Fruit fly (Drosophila melanogaster) whole organism, embryonic: ENCODE results near the gene cue.
A peak's percentile ranks its signal among the peaks of the same experiment; 100 is the strongest.

Experiments
- Aef1 ChIP-seq: fragments of 200-800 bp; sonication (Bioruptor generic); IDR thresholded peaks from 3 replicates; pipeline ENCODE4 v1.3.6; 2022; ENCODE audit warnings: missing biosample characterization, missing genetic modification characterization
- CG1024 ChIP-seq: fragments of 200-800 bp; sonication (Bioruptor generic); IDR thresholded peaks from 2 replicates; pipeline ENCODE4 v1.3.6; 2022; ENCODE audit warnings: missing biosample characterization, missing genetic modification characterization
- CG11247 ChIP-seq: fragments of 200-800 bp; sonication (Bioruptor generic); IDR thresholded peaks from 2 replicates; pipeline ENCODE4 v1.3.6; 2022; ENCODE audit warnings: missing biosample characterization, missing genetic modification characterization
- CG12299 ChIP-seq: fragments of 200-800 bp; sonication (Bioruptor generic); optimal IDR thresholded peaks from 2 replicates; lab custom pipeline; 2018; ENCODE audit warnings: missing biosample characterization, mild to moderate bottlenecking, missing genetic modification characterization
- CG12391 ChIP-seq: fragments of 200-800 bp; sonication (Bioruptor generic); optimal IDR thresholded peaks from 3 replicates; lab custom pipeline; 2018; ENCODE audit warnings: missing biosample characterization, mild to moderate bottlenecking, missing genetic modification characterization, moderate library complexity
- CG13287 ChIP-seq: fragments of 200-800 bp; sonication (Bioruptor generic); IDR thresholded peaks from 2 replicates; pipeline ENCODE4 v1.3.6; 2022; ENCODE audit warnings: missing biosample characterization, missing genetic modification characterization; ENCODE audit not compliant: partially characterized antibody
- CG13775 ChIP-seq: fragments of 200-800 bp; sonication (Bioruptor generic); optimal IDR thresholded peaks from 3 replicates; lab custom pipeline; 2017; ENCODE audit warnings: missing biosample characterization, mild to moderate bottlenecking, missing genetic modification characterization
- CG14050 ChIP-seq: fragments of 200-800 bp; sonication (Bioruptor generic); IDR thresholded peaks from 3 replicates; pipeline ENCODE4 v1.3.6; 2022; ENCODE audit warnings: missing biosample characterization, missing genetic modification characterization
- CG15514 ChIP-seq: fragments of 200-800 bp; sonication (Bioruptor generic); optimal IDR thresholded peaks from 3 replicates; lab custom pipeline; 2017; ENCODE audit warnings: missing biosample characterization, missing genetic modification characterization, mild to moderate bottlenecking, moderate library complexity, missing genetic modification reagents
- CG17186 ChIP-seq: fragments of 200-800 bp; sonication (Bioruptor generic); optimal IDR thresholded peaks from 3 replicates; lab custom pipeline; 2017; ENCODE audit warnings: missing biosample characterization, missing genetic modification reagents, missing genetic modification characterization
- CG17361 ChIP-seq: fragments of 200-800 bp; sonication (Bioruptor generic); IDR thresholded peaks from 3 replicates; pipeline ENCODE4 v1.3.6; 2022; ENCODE audit warnings: missing biosample characterization, missing genetic modification characterization
- CG17612 ChIP-seq: fragments of 200-800 bp; sonication (Bioruptor generic); IDR thresholded peaks from 2 replicates; pipeline ENCODE4 v1.3.6; 2022; ENCODE audit warnings: missing biosample characterization, missing genetic modification characterization
- CG32532 ChIP-seq: fragments of 200-800 bp; sonication (Bioruptor generic); IDR thresholded peaks from 2 replicates; pipeline ENCODE4 v1.3.6; 2022; ENCODE audit warnings: missing biosample characterization, missing genetic modification characterization
- CG32772 ChIP-seq: fragments of 200-800 bp; sonication (Bioruptor generic); IDR thresholded peaks from 2 replicates; pipeline ENCODE4 v1.3.6; 2022; ENCODE audit warnings: missing biosample characterization, missing genetic modification characterization
- CG3838 ChIP-seq: fragments of 200-800 bp; sonication (Bioruptor generic); optimal IDR thresholded peaks from 3 replicates; lab custom pipeline; 2016; ENCODE audit warnings: missing biosample characterization, missing genetic modification characterization
- CG3995 ChIP-seq: fragments of 200-800 bp; sonication (Bioruptor generic); optimal IDR thresholded peaks from 3 replicates; lab custom pipeline; 2016; ENCODE audit warnings: missing biosample characterization, missing genetic modification characterization
- CG7372 ChIP-seq: fragments of 200-800 bp; sonication (Bioruptor generic); IDR thresholded peaks from 2 replicates; pipeline ENCODE4 v1.3.6; 2022; ENCODE audit warnings: missing biosample characterization, missing genetic modification characterization
- CG8388 ChIP-seq: fragments of 200-800 bp; sonication (Bioruptor generic); optimal IDR thresholded peaks from 2 replicates; lab custom pipeline; 2019; ENCODE audit warnings: missing biosample characterization, mild to moderate bottlenecking, missing genetic modification characterization, moderate library complexity
- CG9727 ChIP-seq: fragments of 200-800 bp; sonication (Bioruptor generic); optimal IDR thresholded peaks from 3 replicates; lab custom pipeline; 2017; ENCODE audit warnings: missing biosample characterization, mild to moderate bottlenecking, missing genetic modification characterization
- Chrac-16 ChIP-seq: fragments of 200-800 bp; sonication (Bioruptor generic); optimal IDR thresholded peaks from 3 replicates; lab custom pipeline; 2016; ENCODE audit warnings: missing biosample characterization, missing genetic modification characterization
- CrebB ChIP-seq: fragments of 200-800 bp; sonication (Bioruptor generic); optimal IDR thresholded peaks from 3 replicates; lab custom pipeline; 2018; ENCODE audit warnings: missing biosample characterization, mild to moderate bottlenecking, missing genetic modification characterization
- Dbx ChIP-seq: fragments of 200-800 bp; sonication (Bioruptor generic); IDR thresholded peaks from 3 replicates; pipeline ENCODE4 v1.3.6; 2022; ENCODE audit warnings: missing biosample characterization, missing genetic modification characterization
- Dip3 ChIP-seq: fragments of 200-800 bp; sonication (Bioruptor generic); optimal IDR thresholded peaks from 3 replicates; lab custom pipeline; 2016; ENCODE audit warnings: missing biosample characterization, missing genetic modification characterization
- Ets65A ChIP-seq: fragments of 200-800 bp; sonication (Bioruptor generic); peaks from one replicate; lab custom pipeline; 2016; ENCODE audit warnings: missing biosample characterization, missing genetic modification characterization
- Hr78 ChIP-seq, 2 experiments: fragments of 200-800 bp in 1 of 2; fragments of >200 bp in 1 of 2; sonication (Bioruptor generic) in 1 of 2; optimal IDR thresholded peaks; 2 replicates each; lab custom pipeline; 2017 to 2019; ENCODE audit warnings: missing biosample characterization in 2 of 2, missing genetic modification characterization in 2 of 2, mild to moderate bottlenecking in 1 of 2, moderate library complexity in 1 of 2
- Med ChIP-seq: fragments of 200-800 bp; sonication (Bioruptor generic); peaks from one replicate; lab custom pipeline; 2016; ENCODE audit warnings: missing biosample characterization, missing genetic modification characterization, mild to moderate bottlenecking, inconsistent platforms, moderate library complexity
- Meics ChIP-seq: fragments of 200-800 bp; sonication (Bioruptor generic); optimal IDR thresholded peaks from 2 replicates; lab custom pipeline; 2017; ENCODE audit warnings: missing biosample characterization, mild to moderate bottlenecking, missing genetic modification characterization
- Ptx1 ChIP-seq: fragments of 200-800 bp; sonication (Bioruptor generic); IDR thresholded peaks from 2 replicates; pipeline ENCODE4 v1.3.6; 2022; ENCODE audit warnings: missing biosample characterization, missing genetic modification characterization
- Six4 ChIP-seq: fragments of 200-800 bp; sonication (Bioruptor generic); optimal IDR thresholded peaks from 2 replicates; lab custom pipeline; 2016; ENCODE audit warnings: missing biosample characterization, missing genetic modification characterization
- Xbp1 ChIP-seq: fragments of 200-800 bp; sonication (Bioruptor generic); optimal IDR thresholded peaks from 3 replicates; lab custom pipeline; 2016; ENCODE audit warnings: missing biosample characterization, mild to moderate bottlenecking, missing genetic modification characterization
- YL-1 ChIP-seq: fragments of 200-800 bp; sonication (Bioruptor generic); optimal IDR thresholded peaks from 3 replicates; lab custom pipeline; 2017; ENCODE audit warnings: missing biosample characterization, mild to moderate bottlenecking, missing genetic modification characterization
- al ChIP-seq: fragments of 200-800 bp; sonication (Bioruptor generic); IDR thresholded peaks from 2 replicates; pipeline ENCODE4 v1.3.6; 2022; ENCODE audit warnings: missing biosample characterization, missing genetic modification characterization
- aop ChIP-seq: fragments of 200-800 bp; sonication (Bioruptor generic); IDR thresholded peaks from 2 replicates; pipeline ENCODE4 v1.3.6; 2022; ENCODE audit warnings: missing biosample characterization, missing genetic modification characterization
- caup ChIP-seq: fragments of 200-800 bp; sonication (Bioruptor generic); optimal IDR thresholded peaks from 3 replicates; lab custom pipeline; 2017; ENCODE audit warnings: missing biosample characterization, mild to moderate bottlenecking, missing genetic modification characterization, moderate library complexity; ENCODE audit not compliant: severe bottlenecking
- exex ChIP-seq: fragments of 200-800 bp; sonication (Bioruptor generic); optimal IDR thresholded peaks from 4 replicates; lab custom pipeline; 2018; ENCODE audit warnings: missing biosample characterization, mild to moderate bottlenecking, missing genetic modification characterization, moderate library complexity
- hb ChIP-seq: fragments of 200-800 bp; sonication (Bioruptor generic); IDR thresholded peaks from 3 replicates; pipeline ENCODE4 v1.3.6; 2022; ENCODE audit warnings: missing biosample characterization, missing genetic modification characterization; ENCODE audit not compliant: partially characterized antibody
- jigr1 ChIP-seq: fragments of 200-800 bp; sonication (Bioruptor generic); IDR thresholded peaks from 3 replicates; pipeline ENCODE4 v1.3.6; 2022; ENCODE audit warnings: missing biosample characterization, missing genetic modification characterization
- kay ChIP-seq: fragments of 200-800 bp; sonication (Bioruptor generic); optimal IDR thresholded peaks from 2 replicates; lab custom pipeline; 2016; ENCODE audit warnings: missing biosample characterization, missing genetic modification characterization
- lola ChIP-seq, 3 experiments: fragments of >200 bp in 2 of 3; fragments of 200-800 bp in 1 of 3; sonication (Bioruptor generic) in 1 of 3; optimal IDR thresholded peaks; 2 replicates each; lab custom pipeline; 2017 to 2019; ENCODE audit warnings: missing biosample characterization in 3 of 3, missing genetic modification characterization in 3 of 3, mild to moderate bottlenecking in 1 of 3, moderate library complexity in 1 of 3
- nerfin-1 ChIP-seq: fragments of 200-800 bp; sonication (Bioruptor generic); optimal IDR thresholded peaks from 3 replicates; lab custom pipeline; 2019; ENCODE audit warnings: missing biosample characterization, mild to moderate bottlenecking, missing genetic modification characterization, moderate library complexity
- pan ChIP-seq, 4 experiments: fragments of >200 bp in 3 of 4; fragments of 200-800 bp in 1 of 4; sonication (Bioruptor generic) in 1 of 4; optimal IDR thresholded peaks in 3 of 4; IDR thresholded peaks in 1 of 4; 2 replicates each; pipeline versions ENCODE4 v1.3.6 to Lab custom; 2017 to 2022; ENCODE audit warnings: missing biosample characterization in 2 of 4, missing genetic modification characterization in 2 of 4, mixed read lengths in 1 of 4
- prd ChIP-seq, 3 experiments: fragments of >200 bp in 2 of 3; fragments of 200-800 bp in 1 of 3; sonication (Bioruptor generic) in 1 of 3; optimal IDR thresholded peaks in 2 of 3; IDR thresholded peaks in 1 of 3; 2 replicates in 2 of 3; 3 replicates in 1 of 3; pipeline versions ENCODE4 v1.3.6 to Lab custom; 2017 to 2022; ENCODE audit warnings: missing biosample characterization in 1 of 3, missing genetic modification characterization in 1 of 3
- pros ChIP-seq: fragments of 200-800 bp; sonication (Bioruptor generic); optimal IDR thresholded peaks from 3 replicates; lab custom pipeline; 2019; ENCODE audit warnings: missing biosample characterization, mild to moderate bottlenecking, missing genetic modification characterization, moderate library complexity
- ranshi ChIP-seq: fragments of 200-800 bp; sonication (Bioruptor generic); IDR thresholded peaks from 2 replicates; pipeline ENCODE4 v1.3.6; 2022; ENCODE audit warnings: missing biosample characterization, missing genetic modification characterization
- sens ChIP-seq: fragments of 200-800 bp; sonication (Bioruptor generic); peaks from one replicate; lab custom pipeline; 2016; ENCODE audit warnings: missing biosample characterization, missing genetic modification characterization
- ssp ChIP-seq: fragments of 200-800 bp; sonication (Bioruptor generic); IDR thresholded peaks from 2 replicates; pipeline ENCODE4 v1.3.6; 2022; ENCODE audit warnings: missing biosample characterization, missing genetic modification characterization
- wdn ChIP-seq: fragments of 200-800 bp; sonication (Bioruptor generic); IDR thresholded peaks from 2 replicates; pipeline ENCODE4 v1.3.6; 2022; ENCODE audit warnings: missing biosample characterization, missing genetic modification characterization
- zen ChIP-seq: fragments of 200-800 bp; sonication (Bioruptor generic); optimal IDR thresholded peaks from 3 replicates; lab custom pipeline; 2018; ENCODE audit warnings: missing biosample characterization, mild to moderate bottlenecking, missing genetic modification characterization, moderate library complexity

cue gene

DNA sequence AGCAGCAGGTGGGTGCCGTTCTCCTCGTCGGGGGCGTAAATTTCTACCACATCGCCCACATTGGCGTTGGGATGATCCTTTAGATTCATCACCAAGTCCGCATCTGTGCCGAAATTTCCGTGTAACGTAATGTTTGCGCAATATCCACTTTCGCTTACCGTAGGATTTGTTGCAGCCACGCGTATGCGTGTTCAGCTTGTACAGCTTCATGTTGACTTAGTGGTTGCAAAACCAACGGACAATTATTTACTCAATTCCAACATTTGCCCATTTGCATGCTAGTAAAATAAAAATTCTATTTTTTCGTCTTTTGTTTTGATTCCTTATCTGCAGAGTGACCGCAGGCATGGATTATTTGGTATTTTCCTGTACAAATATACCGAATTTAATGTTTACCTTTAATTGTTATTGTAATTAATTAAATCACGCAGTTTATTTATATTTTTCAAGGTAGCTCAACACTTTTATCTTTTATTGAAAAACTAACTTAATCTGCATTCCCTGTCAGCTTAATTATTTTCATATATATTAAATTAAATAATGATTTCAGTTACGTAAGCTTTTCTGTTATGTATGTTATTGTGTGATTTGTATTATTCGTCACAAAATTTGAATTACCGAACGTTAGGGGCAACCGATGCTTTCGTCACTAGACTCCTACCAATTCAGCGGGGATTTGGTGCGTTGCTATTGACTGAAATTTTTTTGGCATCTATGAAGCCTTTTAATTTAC is 16.8 kb upstream of the cue start, which contains the start of gene Iml1 (continued):
- TF ChIP-seq CG12391 (peak; percentile 68), prd (optimal IDR thresholded peaks at IDR 0.05; lab: Kevin White, UChicago) (no peak), prd (GFP tag; IDR thresholded peaks at IDR 0.05; lab: Robert Waterston, UW) (peak; percentile 78), CG8388 (peak; percentile 32), wdn (GFP tag; lab: Robert Waterston, UW) (no peak), Xbp1 (GFP tag; lab: Kevin White, UChicago) (peak; percentile 43), Dbx (GFP tag; lab: Robert Waterston, UW) (no peak), CG14050 (GFP tag; lab: Robert Waterston, UW) (no peak), CG32772 (GFP tag; lab: Robert Waterston, UW) (peak; percentile 49), CG13775 (peak; percentile 20), Meics (GFP tag; lab: Kevin White, UChicago) (peak; percentile 100), hb (GFP tag; lab: Robert Waterston, UW) (no peak), CG15514 (peak; percentile 95), ranshi (0 out of 2 replicates have a peak, but pooled peaks have one; percentile 15), Hr78 (GFP tag; optimal IDR thresholded peaks at IDR 0.05; lab: Kevin White, UChicago) (no peak), CG3995 (GFP tag; lab: Kevin White, UChicago) (peak; percentile 71), kay (GFP tag; lab: Kevin White, UChicago) (no peak), jigr1 (GFP tag; lab: Robert Waterston, UW) (peak; percentile 44; the same call in 1 of the 3 replicates), Aef1 (GFP tag; lab: Robert Waterston, UW) (peak; percentile 53; the same call in 2 of the 3 replicates), zen (tag; lab: Kevin White, UChicago) (peak; percentile 45), CG9727 (GFP tag; lab: Kevin White, UChicago) (peak; percentile 7), ssp (GFP tag; lab: Robert Waterston, UW) (peak; percentile 37), CG32532 (GFP tag; lab: Robert Waterston, UW) (peak; percentile 71), Med (GFP tag; lab: Kevin White, UChicago) (peak; percentile 74), exex (tag; lab: Kevin White, UChicago) (peak; percentile 49), YL-1 (GFP tag; lab: Kevin White, UChicago) (peak; percentile 43), CG3838 (no peak), caup (GFP tag; lab: Kevin White, UChicago) (no peak), Ptx1 (peak; percentile 75), CG13287 (GFP tag; lab: Robert Waterston, UW) (peak; percentile 25; the same call in 1 of the 2 replicates), Ets65A (peak; percentile 92), Dip3 (GFP tag; lab: Kevin White, UChicago) (peak; percentile 12), CG17361 (GFP tag; lab: Robert Waterston, UW) (no peak; the same call in 2 of the 3 replicates), nerfin-1 (tag; lab: Kevin White, UChicago) (peak; percentile 60), CG12299 (peak; percentile 30), aop (GFP tag; lab: Robert Waterston, UW) (no peak), CrebB (tag; lab: Kevin White, UChicago) (no peak), CG1024 (GFP tag; lab: Robert Waterston, UW) (no peak), pros (GFP tag; lab: Kevin White, UChicago) (no peak), al (GFP tag; lab: Robert Waterston, UW) (peak; percentile 68), Six4 (GFP tag; lab: Kevin White, UChicago) (peak; percentile 29), sens (no peak), CG7372 (GFP tag; lab: Robert Waterston, UW) (peak; percentile 20; the same call in 1 of the 2 replicates), CG17612 (GFP tag; lab: Robert Waterston, UW) (no peak), pan (optimal IDR thresholded peaks at IDR 0.05; lab: Kevin White, UChicago) (no peak), pan (GFP tag; optimal IDR thresholded peaks at IDR 0.05 in 1 of 2, IDR thresholded peaks at IDR 0.05 in 1 of 2) (peak in 1 of 2 experiments; percentile 53), CG17186 (no peak), lola (GFP tag; optimal IDR thresholded peaks at IDR 0.05; lab: Kevin White, UChicago) (no peak), CG11247 (peak; percentile 50), Chrac-16 (peak; percentile 10)
